Worm (Caenorhabditis elegans) whole organism, L2 larva: ENCODE data around the gene col-168.

ENCODE experiments used
- F13H6.1 ChIP-seq: sonication (generic microtip); optimal IDR thresholded peaks from 2 replicates; lab custom pipeline; 2016; ENCODE audit warnings: missing genetic modification characterization, missing compliant biosample characterization
- R02D3.7 ChIP-seq: fragments of 150-350 bp; optimal IDR thresholded peaks from 2 replicates; lab custom pipeline; 2014; ENCODE audit warnings: missing biosample characterization, missing genetic modification characterization
- Y55F3AM.14 ChIP-seq: fragments of 200-800 bp; sonication (Bioruptor generic); optimal IDR thresholded peaks from 2 replicates; lab custom pipeline; 2018; ENCODE audit warnings: mild to moderate bottlenecking, missing genetic modification characterization, missing compliant biosample characterization
- ZK546.5 ChIP-seq: sonication (generic microtip); optimal IDR thresholded peaks from 2 replicates; lab custom pipeline; 2017; ENCODE audit warnings: missing biosample characterization, missing genetic modification characterization
- alr-1 ChIP-seq: fragments of 150-350 bp; optimal IDR thresholded peaks from 2 replicates; lab custom pipeline; 2014; ENCODE audit warnings: missing biosample characterization, missing genetic modification characterization
- aly-2 ChIP-seq: fragments of 150-350 bp; optimal IDR thresholded peaks from 2 replicates; lab custom pipeline; 2014; ENCODE audit warnings: missing biosample characterization, missing genetic modification characterization
- ama-1 ChIP-seq: fragments of 150-350 bp; optimal IDR thresholded peaks from 2 replicates; lab custom pipeline; 2018; ENCODE audit warnings: inconsistent platforms
- blmp-1 ChIP-seq: sonication (generic microtip); optimal IDR thresholded peaks from 2 replicates; lab custom pipeline; 2017; ENCODE audit warnings: missing genetic modification characterization, mild to moderate bottlenecking, missing compliant biosample characterization, antibody characterized with exemption, moderate library complexity; ENCODE audit not compliant: insufficient read depth
- ceh-82 ChIP-seq: fragments of 150-350 bp; optimal IDR thresholded peaks from 2 replicates; lab custom pipeline; 2014; ENCODE audit warnings: missing biosample characterization, missing genetic modification characterization
- crh-2 ChIP-seq: sonication (generic microtip); optimal IDR thresholded peaks from 2 replicates; lab custom pipeline; 2017; ENCODE audit warnings: missing biosample characterization, missing genetic modification characterization
- dmd-4 ChIP-seq: sonication (generic microtip); optimal IDR thresholded peaks from 2 replicates; lab custom pipeline; 2017; ENCODE audit warnings: missing biosample characterization, missing genetic modification characterization
- egl-27 ChIP-seq: sonication (generic microtip); optimal IDR thresholded peaks from 3 replicates; lab custom pipeline; 2017; ENCODE audit warnings: missing biosample characterization, missing genetic modification reagents, missing genetic modification characterization
- fos-1 ChIP-seq: fragments of 150-350 bp; optimal IDR thresholded peaks from 2 replicates; lab custom pipeline; 2014; ENCODE audit warnings: missing biosample characterization, missing genetic modification characterization
- gmeb-1 ChIP-seq: fragments of 150-350 bp; optimal IDR thresholded peaks from 2 replicates; lab custom pipeline; 2014; ENCODE audit warnings: missing biosample characterization, missing genetic modification characterization
- lin-11 ChIP-seq: fragments of 150-350 bp; sonication (generic microtip); optimal IDR thresholded peaks from 2 replicates; lab custom pipeline; 2014; ENCODE audit warnings: missing biosample characterization, missing genetic modification characterization, inconsistent platforms, mixed read lengths
- lin-13 ChIP-seq: fragments of 150-350 bp; optimal IDR thresholded peaks from 2 replicates; lab custom pipeline; 2014; ENCODE audit warnings: missing biosample characterization, missing genetic modification reagents, missing genetic modification characterization
- lin-39 ChIP-seq: fragments of 150-350 bp; optimal IDR thresholded peaks from 2 replicates; lab custom pipeline; 2014; ENCODE audit warnings: missing biosample characterization, missing genetic modification reagents, missing genetic modification characterization
- lsy-2 ChIP-seq, 2 experiments: fragments of 150-350 bp in 1 of 2; sonication (generic microtip) in 1 of 2; optimal IDR thresholded peaks; 2 replicates each; lab custom pipeline; 2014 to 2017; ENCODE audit warnings: missing biosample characterization in 2 of 2, missing genetic modification characterization in 2 of 2
- mab-5 ChIP-seq: fragments of 150-350 bp; optimal IDR thresholded peaks from 2 replicates; lab custom pipeline; 2014; ENCODE audit warnings: missing biosample characterization, missing genetic modification characterization
- mbf-1 ChIP-seq: sonication (generic microtip); optimal IDR thresholded peaks from 2 replicates; lab custom pipeline; 2017; ENCODE audit warnings: missing biosample characterization, missing genetic modification characterization
- mdl-1 ChIP-seq, 2 experiments: fragments of 150-350 bp in 1 of 2; sonication (generic microtip) in 1 of 2; optimal IDR thresholded peaks; 2 replicates each; lab custom pipeline; 2017; ENCODE audit warnings: missing biosample characterization in 2 of 2, missing genetic modification characterization in 2 of 2
- nhr-10 ChIP-seq: sonication (generic microtip); optimal IDR thresholded peaks from 2 replicates; lab custom pipeline; 2017; ENCODE audit warnings: missing biosample characterization, missing genetic modification characterization
- nhr-12 ChIP-seq: fragments of 150-350 bp; optimal IDR thresholded peaks from 2 replicates; lab custom pipeline; 2014; ENCODE audit warnings: missing biosample characterization, missing genetic modification characterization
- nhr-129 ChIP-seq: fragments of 150-350 bp; optimal IDR thresholded peaks from 2 replicates; lab custom pipeline; 2014; ENCODE audit warnings: missing biosample characterization, missing genetic modification characterization
- nhr-21 ChIP-seq: fragments of 150-350 bp; optimal IDR thresholded peaks from 2 replicates; lab custom pipeline; 2014; ENCODE audit warnings: missing biosample characterization, missing genetic modification characterization
- nhr-23 ChIP-seq: fragments of 150-350 bp; optimal IDR thresholded peaks from 2 replicates; lab custom pipeline; 2014; ENCODE audit warnings: missing biosample characterization, missing genetic modification reagents, missing genetic modification characterization
- nhr-237 ChIP-seq: fragments of 150-350 bp; optimal IDR thresholded peaks from 2 replicates; lab custom pipeline; 2014; ENCODE audit warnings: missing biosample characterization, missing genetic modification characterization
- nhr-25 ChIP-seq: fragments of 150-350 bp; sonication (generic microtip); optimal IDR thresholded peaks from 3 replicates; lab custom pipeline; 2014; ENCODE audit warnings: missing biosample characterization, missing genetic modification characterization
- nhr-6 ChIP-seq: fragments of 150-350 bp; optimal IDR thresholded peaks from 2 replicates; lab custom pipeline; 2014; ENCODE audit warnings: missing biosample characterization, missing genetic modification characterization
- nhr-77 ChIP-seq: fragments of 150-350 bp; optimal IDR thresholded peaks from 2 replicates; lab custom pipeline; 2014; ENCODE audit warnings: missing biosample characterization, missing genetic modification characterization
- sem-4 ChIP-seq: fragments of 150-350 bp; optimal IDR thresholded peaks from 2 replicates; lab custom pipeline; 2014; ENCODE audit warnings: missing biosample characterization, missing genetic modification reagents, missing genetic modification characterization
- snpc-4 ChIP-seq: fragments of 150-350 bp; optimal IDR thresholded peaks from 2 replicates; lab custom pipeline; 2014; ENCODE audit warnings: missing biosample characterization, missing genetic modification characterization
- unc-39 ChIP-seq: fragments of 150-350 bp; optimal IDR thresholded peaks from 2 replicates; lab custom pipeline; 2014; ENCODE audit warnings: missing biosample characterization, missing genetic modification characterization
- unc-55 ChIP-seq: fragments of 150-350 bp; sonication (generic microtip); optimal IDR thresholded peaks from 3 replicates; lab custom pipeline; 2014; ENCODE audit warnings: missing biosample characterization, missing genetic modification reagents, missing genetic modification characterization
- zag-1 ChIP-seq: fragments of 150-350 bp; optimal IDR thresholded peaks from 2 replicates; lab custom pipeline; 2014; ENCODE audit warnings: missing biosample characterization, missing genetic modification characterization
- ztf-4 ChIP-seq: fragments of 150-350 bp; optimal IDR thresholded peaks from 2 replicates; lab custom pipeline; 2014; ENCODE audit warnings: missing biosample characterization, missing genetic modification characterization

The col-168 gene

ce11 chrX:6320887-6321286, 5.3 kb upstream of the col-168 start (continued):
- no peak for TF ChIP-seq nhr-77 (tag; lab: Kevin White, UChicago)
- TF ChIP-seq ceh-82, result no peak
- no peak for TF ChIP-seq lsy-2 (tag; optimal IDR thresholded peaks at IDR 0.05; lab: Kevin White, UChicago)
- TF ChIP-seq gmeb-1 (tag; lab: Kevin White, UChicago), result no peak
- TF ChIP-seq mdl-1 (tag; optimal IDR thresholded peaks at IDR 0.05; lab: Kevin White, UChicago), result no peak
- TF ChIP-seq mbf-1 (tag; lab: Kevin White, UChicago), result no peak
- TF ChIP-seq dmd-4 (tag; lab: Kevin White, UChicago), result no peak
- TF ChIP-seq nhr-6 (tag; lab: Kevin White, UChicago), result no peak
- TF ChIP-seq R02D3.7 (tag; lab: Kevin White, UChicago), result no peak
- no peak for TF ChIP-seq ama-1 (lab: Kevin White, UChicago)
- no peak for TF ChIP-seq aly-2 (tag; lab: Kevin White, UChicago)
- no peak for TF ChIP-seq zag-1 (tag; lab: Kevin White, UChicago)
- no peak for TF ChIP-seq lin-11
- no peak for TF ChIP-seq lin-39 (tag; lab: Kevin White, UChicago)
- TF ChIP-seq lin-13 (GFP tag; lab: Kevin White, UChicago), result no peak
- TF ChIP-seq nhr-25, result peak; percentile 81
- no peak for TF ChIP-seq unc-55
- no peak for TF ChIP-seq unc-39

- TF ChIP-seq F13H6.1 (no peak), unc-39 (no peak), alr-1 (tag; lab: Kevin White, UChicago) (no peak), nhr-129 (tag; lab: Kevin White, UChicago) (no peak), nhr-25 (no peak), nhr-21 (tag; lab: Kevin White, UChicago) (no peak), crh-2 (tag; lab: Kevin White, UChicago) (no peak)
These were observed 4.8 kb upstream of the col-168 start for ce11 chrX:6321380-6321779.

ce11 chrX:6323129-6323528, 3.1 kb upstream of the col-168 start, which contains the start of gene col-167:
TSS of gene col-167 (plus strand) at chrX:6323488.
- no peak for TF ChIP-seq nhr-77 (tag; lab: Kevin White, UChicago)
- no peak for TF ChIP-seq ztf-4 (tag; lab: Kevin White, UChicago)
- peak; percentile 59 for TF ChIP-seq nhr-25
- no peak for TF ChIP-seq ZK546.5 (tag; lab: Kevin White, UChicago)
- TF ChIP-seq fos-1 (tag; lab: Kevin White, UChicago), result no peak
- no peak for TF ChIP-seq F13H6.1
- no peak for TF ChIP-seq snpc-4 (tag; lab: Kevin White, UChicago)

ce11 chrX:6324124-6324893, 1.9 kb upstream of the col-168 start:
- TF ChIP-seq nhr-25, result peak; percentile 64
- peak; percentile 61 for TF ChIP-seq blmp-1 (tag; lab: Kevin White, UChicago)
- TF ChIP-seq nhr-10, result peak; percentile 19
- peak; percentile 44 for TF ChIP-seq Y55F3AM.14 (GFP tag; lab: Kevin White, UChicago)

ce11 chrX:6328860-6329259, 2.7 kb downstream of the col-168 start, which contains the start of gene col-169:
TSS of gene col-169 (plus strand) at chrX:6329160.
- no peak for TF ChIP-seq unc-55
- no peak for TF ChIP-seq mbf-1 (tag; lab: Kevin White, UChicago)
- TF ChIP-seq nhr-129 (tag; lab: Kevin White, UChicago), result no peak
- TF ChIP-seq lin-11, result no peak
- TF ChIP-seq lin-39 (tag; lab: Kevin White, UChicago), result no peak
- no peak for TF ChIP-seq aly-2 (tag; lab: Kevin White, UChicago)
- TF ChIP-seq nhr-23 (tag; lab: Kevin White, UChicago), result no peak
- no peak for TF ChIP-seq dmd-4 (tag; lab: Kevin White, UChicago)
- no peak for TF ChIP-seq ZK546.5 (tag; lab: Kevin White, UChicago)
- no peak for TF ChIP-seq lsy-2 (tag; optimal IDR thresholded peaks at IDR 0.05; lab: Kevin White, UChicago)
- no peak for TF ChIP-seq egl-27 (tag; lab: Kevin White, UChicago)
- TF ChIP-seq mab-5 (tag; lab: Kevin White, UChicago), result no peak
- no peak for TF ChIP-seq nhr-10
- TF ChIP-seq sem-4 (tag; lab: Kevin White, UChicago), result no peak
- no peak for TF ChIP-seq nhr-12 (tag; lab: Kevin White, UChicago)
- TF ChIP-seq ztf-4 (tag; lab: Kevin White, UChicago), result no peak
- no peak for TF ChIP-seq nhr-237 (tag; lab: Kevin White, UChicago)
